Worm (Caenorhabditis elegans): Measurements from ENCODE around the gene dgn-2.

The dgn-2 gene

ce11 chrX:1344818-1345217 is 22.5 kb downstream of the dgn-2 start (continued):
- TF ChIP-seq rcor-1 (GFP tag; IDR thresholded peaks at IDR 0.05), result peak; percentile 94
- peak; percentile 53 for TF ChIP-seq B0261.1 (tag; optimal IDR thresholded peaks at IDR 0.05)
- peak; percentile 95 for TF ChIP-seq pha-4 (tag; optimal IDR thresholded peaks at IDR 0.05)
- no peak for TF ChIP-seq ztf-28 (GFP tag; IDR thresholded peaks at IDR 0.05)
- peak; percentile 87 for TF ChIP-seq F10E7.11 (tag; optimal IDR thresholded peaks at IDR 0.05)
- no peak for TF ChIP-seq lsl-1 (GFP tag; optimal IDR thresholded peaks at IDR 0.05)
- TF ChIP-seq gei-17 (GFP tag; optimal IDR thresholded peaks at IDR 0.05), result peak; percentile 97
- no peak for TF ChIP-seq ztf-25 (GFP tag; IDR thresholded peaks at IDR 0.05)
- no peak for TF ChIP-seq let-526 (GFP tag; IDR thresholded peaks at IDR 0.05)
- TF ChIP-seq rpc-1 (optimal IDR thresholded peaks at IDR 0.05), result no peak
- no peak for TF ChIP-seq rpc-1 (tag; optimal IDR thresholded peaks at IDR 0.05)
- peak; percentile 67 for TF ChIP-seq snpc-4 (GFP tag; optimal IDR thresholded peaks at IDR 0.05)
- TF ChIP-seq snpc-4 (tag; optimal IDR thresholded peaks at IDR 0.05), result peak; percentile 55 to 88 (median 80)
- no peak for TF ChIP-seq snpc-1.1 (tag; optimal IDR thresholded peaks at IDR 0.05; ENCODE audit: insufficient read depth)
- peak; percentile 32; the same call in 1 of the 2 replicates for TF ChIP-seq bed-2 (GFP tag; IDR thresholded peaks at IDR 0.05)
- peak; percentile 82 for TF ChIP-seq ekl-4 (GFP tag; IDR thresholded peaks at IDR 0.05)
- no peak for TF ChIP-seq efl-1 (GFP tag; optimal IDR thresholded peaks at IDR 0.05)
- TF ChIP-seq ceh-79 (tag; optimal IDR thresholded peaks at IDR 0.05), result peak; percentile 71
- peak; percentile 43 to 90 for TF ChIP-seq let-607 (tag; optimal IDR thresholded peaks at IDR 0.05)
- no peak; the same call in 1 of the 2 replicates for TF ChIP-seq lin-26 (GFP tag; IDR thresholded peaks at IDR 0.05)
- 0 out of 2 replicates have a peak, but pooled peaks have one; percentile 54 for TF ChIP-seq nhr-120 (GFP tag; IDR thresholded peaks at IDR 0.05)
- TF ChIP-seq bed-1 (GFP tag; IDR thresholded peaks at IDR 0.05), result 0 out of 2 replicates have a peak, but pooled peaks have one; percentile 81
- no peak for TF ChIP-seq athp-1 (tag; optimal IDR thresholded peaks at IDR 0.05)
- TF ChIP-seq hlh-26 (GFP tag; conservative IDR thresholded peaks at IDR 0.05), result no peak
- TF ChIP-seq rec-8 (tag; optimal IDR thresholded peaks at IDR 0.05), result peak in 1 of 2 experiments; percentile 45
- peak; percentile 84 for TF ChIP-seq F57A8.1 (GFP tag; optimal IDR thresholded peaks at IDR 0.05)
- no peak for TF ChIP-seq aptf-3 (GFP tag; IDR thresholded peaks at IDR 0.05)
- TF ChIP-seq zfh-2 (GFP tag; conservative IDR thresholded peaks at IDR 0.05), result no peak
- TF ChIP-seq F37B4.10 (GFP tag; IDR thresholded peaks at IDR 0.05), result 0 out of 2 replicates have a peak, but pooled peaks have one; percentile 8
- TF ChIP-seq attf-3 (GFP tag; conservative IDR thresholded peaks at IDR 0.05), result peak; percentile 35; the same call in 1 of the 2 replicates
- no peak for TF ChIP-seq nfya-1 (tag; optimal IDR thresholded peaks at IDR 0.05; ENCODE audit: borderline replicate concordance, insufficient read depth)
- no peak for TF ChIP-seq ceh-40 (GFP tag; IDR thresholded peaks at IDR 0.05)
- peak; percentile 90 for TF ChIP-seq B0035.1 (tag; optimal IDR thresholded peaks at IDR 0.05)
- peak; percentile 92 for TF ChIP-seq C06A6.2 (GFP tag; conservative IDR thresholded peaks at IDR 0.05)
- TF ChIP-seq lsy-27 (tag; optimal IDR thresholded peaks at IDR 0.05; ENCODE audit: borderline replicate concordance, insufficient read depth), result peak; percentile 50
- TF ChIP-seq ztf-26 (tag; optimal IDR thresholded peaks at IDR 0.05), result peak; percentile 98
- TF ChIP-seq Y53G8AR.9 (GFP tag; conservative IDR thresholded peaks at IDR 0.05), result peak; percentile 93
- no peak for TF ChIP-seq attf-6 (GFP tag; IDR thresholded peaks at IDR 0.05)
- TF ChIP-seq aptf-2 (GFP tag; conservative IDR thresholded peaks at IDR 0.05), result no peak
- peak; percentile 84 for TF ChIP-seq T07F8.4 (tag; optimal IDR thresholded peaks at IDR 0.05)
- no peak for TF ChIP-seq xnd-1 (tag; optimal IDR thresholded peaks at IDR 0.05)
- peak; percentile 87 for TF ChIP-seq egl-18 (GFP tag; IDR thresholded peaks at IDR 0.05)
- no peak for TF ChIP-seq sptf-2 (GFP tag; optimal IDR thresholded peaks at IDR 0.05)
- TF ChIP-seq T26A5.8 (tag; optimal IDR thresholded peaks at IDR 0.05), result no peak
- TF ChIP-seq zim-3 (tag; optimal IDR thresholded peaks at IDR 0.05), result no peak
- peak; percentile 86 for TF ChIP-seq pbrm-1 (GFP tag; IDR thresholded peaks at IDR 0.05)
- peak; percentile 94 for TF ChIP-seq ets-4 (GFP tag; optimal IDR thresholded peaks at IDR 0.05)
- no peak for TF ChIP-seq hlh-12 (tag; optimal IDR thresholded peaks at IDR 0.05)
- TF ChIP-seq him-1 (tag; optimal IDR thresholded peaks at IDR 0.05), result no peak
